Fruit fly (Drosophila melanogaster) whole organism, embryonic: ENCODE measurements around the gene CG32032.

Experiments
- Bteb2 ChIP-seq: fragments of 200-800 bp; sonication (Bioruptor generic); optimal IDR thresholded peaks from 2 replicates; lab custom pipeline; 2016; ENCODE audit warnings: missing biosample characterization, missing genetic modification characterization
- CG10209 ChIP-seq: fragments of 200-800 bp; sonication (Bioruptor generic); optimal IDR thresholded peaks from 3 replicates; lab custom pipeline; 2017; ENCODE audit warnings: missing biosample characterization, mild to moderate bottlenecking, missing genetic modification characterization, missing genetic modification reagents
- CG11696 ChIP-seq: fragments of 200-800 bp; sonication (Bioruptor generic); IDR thresholded peaks from 2 replicates; pipeline ENCODE4 v1.3.6; 2022; ENCODE audit warnings: missing biosample characterization, missing genetic modification characterization
- CG14014 ChIP-seq: fragments of 200-800 bp; sonication (Bioruptor generic); IDR thresholded peaks from 2 replicates; pipeline ENCODE4 v1.3.6; 2022; ENCODE audit warnings: missing biosample characterization, missing genetic modification characterization
- CG17385 ChIP-seq: fragments of 200-800 bp; sonication (Bioruptor generic); optimal IDR thresholded peaks from 3 replicates; lab custom pipeline; 2018; ENCODE audit warnings: missing biosample characterization, mild to moderate bottlenecking, missing genetic modification characterization
- CG3065 ChIP-seq: fragments of 200-800 bp; sonication (Bioruptor generic); optimal IDR thresholded peaks from 2 replicates; lab custom pipeline; 2016; ENCODE audit warnings: missing biosample characterization, missing genetic modification characterization
- CG3281 ChIP-seq: fragments of 200-800 bp; sonication (Bioruptor generic); optimal IDR thresholded peaks from 3 replicates; lab custom pipeline; 2017; ENCODE audit warnings: missing biosample characterization, mild to moderate bottlenecking, missing genetic modification characterization
- CG33557 ChIP-seq: fragments of 200-800 bp; sonication (Bioruptor generic); optimal IDR thresholded peaks from 2 replicates; lab custom pipeline; 2019; ENCODE audit warnings: missing biosample characterization, mild to moderate bottlenecking, missing genetic modification characterization, moderate library complexity
- CG34224 ChIP-seq: fragments of 200-800 bp; sonication (Bioruptor generic); IDR thresholded peaks from 3 replicates; pipeline ENCODE4 v1.3.6; 2022; ENCODE audit warnings: missing biosample characterization, missing genetic modification characterization; ENCODE audit not compliant: partially characterized antibody
- CG34376 ChIP-seq: fragments of 200-800 bp; sonication (Bioruptor generic); optimal IDR thresholded peaks from 2 replicates; lab custom pipeline; 2018; ENCODE audit warnings: missing biosample characterization, mild to moderate bottlenecking, missing genetic modification characterization
- CG4707 ChIP-seq: fragments of 200-800 bp; sonication (Bioruptor generic); optimal IDR thresholded peaks from 2 replicates; lab custom pipeline; 2018; ENCODE audit warnings: missing biosample characterization, mild to moderate bottlenecking, missing genetic modification characterization, moderate library complexity
- CG6175 ChIP-seq: fragments of 200-800 bp; sonication (Bioruptor generic); IDR thresholded peaks from 3 replicates; pipeline ENCODE4 v1.3.6; 2022; ENCODE audit warnings: missing biosample characterization, missing genetic modification characterization
- CG6765 ChIP-seq: fragments of 200-800 bp; sonication (Bioruptor generic); optimal IDR thresholded peaks from 3 replicates; lab custom pipeline; 2017; ENCODE audit warnings: missing biosample characterization, mild to moderate bottlenecking, missing genetic modification characterization
- CG7839 ChIP-seq: fragments of 200-800 bp; sonication (Bioruptor generic); optimal IDR thresholded peaks from 3 replicates; lab custom pipeline; 2018; ENCODE audit warnings: missing biosample characterization, mild to moderate bottlenecking, missing genetic modification characterization, moderate library complexity
- Dek ChIP-seq: fragments of 200-800 bp; sonication (Bioruptor generic); optimal IDR thresholded peaks from 3 replicates; lab custom pipeline; 2019; ENCODE audit warnings: missing biosample characterization, mild to moderate bottlenecking, missing genetic modification characterization, moderate library complexity
- Ets65A ChIP-seq: fragments of 200-800 bp; sonication (Bioruptor generic); peaks from one replicate; lab custom pipeline; 2016; ENCODE audit warnings: missing biosample characterization, missing genetic modification characterization
- Hr51 ChIP-seq, 2 experiments: fragments of 200-800 bp; sonication (Bioruptor generic); optimal IDR thresholded peaks; 2 replicates in 1 of 2; 3 replicates in 1 of 2; lab custom pipeline; 2016 to 2018; ENCODE audit warnings: missing biosample characterization in 2 of 2, missing genetic modification characterization in 2 of 2, mild to moderate bottlenecking in 1 of 2, moderate library complexity in 1 of 2
- Jarid2 ChIP-seq: fragments of 200-800 bp; sonication (Bioruptor generic); optimal IDR thresholded peaks from 3 replicates; lab custom pipeline; 2017; ENCODE audit warnings: mild to moderate bottlenecking, missing biosample characterization, missing genetic modification reagents, missing genetic modification characterization
- Lpt ChIP-seq: fragments of >200 bp; optimal IDR thresholded peaks from 2 replicates; lab custom pipeline; 2018; ENCODE audit warnings: missing biosample characterization, missing genetic modification characterization
- MBD-R2 ChIP-seq: fragments of 200-800 bp; sonication (Bioruptor generic); IDR thresholded peaks from 2 replicates; pipeline ENCODE4 v1.3.6; 2022; ENCODE audit warnings: missing biosample characterization, missing genetic modification characterization
- Pdp1 ChIP-seq, 2 experiments: fragments of 200-800 bp; sonication (Bioruptor generic); optimal IDR thresholded peaks; 3 replicates each; lab custom pipeline; 2016; ENCODE audit warnings: missing biosample characterization in 2 of 2, missing genetic modification characterization in 2 of 2, mild to moderate bottlenecking in 1 of 2, moderate library complexity in 1 of 2
- Stat92E ChIP-seq, 3 experiments: fragments of >200 bp in 2 of 3; fragments of 200-800 bp in 1 of 3; sonication (Bioruptor generic) in 1 of 3; optimal IDR thresholded peaks; 2 replicates each; lab custom pipeline; 2017 to 2019; ENCODE audit warnings: missing biosample characterization in 3 of 3, missing genetic modification characterization in 3 of 3, mild to moderate bottlenecking in 1 of 3, moderate library complexity in 1 of 3
- ab ChIP-seq: fragments of 200-800 bp; sonication (Bioruptor generic); optimal IDR thresholded peaks from 2 replicates; lab custom pipeline; 2016; ENCODE audit warnings: missing biosample characterization, missing genetic modification characterization
- abd-A ChIP-seq: fragments of 200-800 bp; sonication (Bioruptor generic); optimal IDR thresholded peaks from 3 replicates; lab custom pipeline; 2019; ENCODE audit warnings: missing biosample characterization, mild to moderate bottlenecking, missing genetic modification characterization, moderate library complexity
- al ChIP-seq: fragments of 200-800 bp; sonication (Bioruptor generic); IDR thresholded peaks from 2 replicates; pipeline ENCODE4 v1.3.6; 2022; ENCODE audit warnings: missing biosample characterization, missing genetic modification characterization
- crc ChIP-seq: fragments of 200-800 bp; sonication (Bioruptor generic); optimal IDR thresholded peaks from 2 replicates; lab custom pipeline; 2016; ENCODE audit warnings: missing biosample characterization, missing genetic modification characterization
- eve ChIP-seq, 2 experiments: fragments of >200 bp; optimal IDR thresholded peaks; 2 replicates each; lab custom pipeline; 2017; ENCODE audit warnings: missing biosample characterization in 2 of 2, missing genetic modification characterization in 2 of 2
- fd64A ChIP-seq: fragments of 200-800 bp; sonication (Bioruptor generic); optimal IDR thresholded peaks from 3 replicates; lab custom pipeline; 2018; ENCODE audit warnings: missing biosample characterization, mild to moderate bottlenecking, missing genetic modification characterization
- fd96Cb ChIP-seq: fragments of 200-800 bp; sonication (Bioruptor generic); optimal IDR thresholded peaks from 2 replicates; lab custom pipeline; 2018; ENCODE audit warnings: missing biosample characterization, mild to moderate bottlenecking, missing genetic modification characterization, moderate library complexity
- grau ChIP-seq: fragments of 200-800 bp; optimal IDR thresholded peaks from 3 replicates; lab custom pipeline; 2019; ENCODE audit warnings: missing biosample characterization, mild to moderate bottlenecking, missing genetic modification characterization, moderate library complexity
- hbn ChIP-seq: fragments of 200-800 bp; sonication (Bioruptor generic); IDR thresholded peaks from 2 replicates; pipeline ENCODE4 v1.3.6; 2022; ENCODE audit warnings: missing biosample characterization, missing genetic modification characterization; ENCODE audit not compliant: partially characterized antibody
- her ChIP-seq: fragments of 200-800 bp; sonication (Bioruptor generic); optimal IDR thresholded peaks from 2 replicates; lab custom pipeline; 2016; ENCODE audit warnings: missing biosample characterization, missing genetic modification characterization
- ind ChIP-seq: fragments of 200-800 bp; sonication (Bioruptor generic); optimal IDR thresholded peaks from 3 replicates; lab custom pipeline; 2016; ENCODE audit warnings: missing biosample characterization, missing genetic modification characterization
- insv ChIP-seq, 2 experiments: fragments of 200-800 bp; sonication (Bioruptor generic); optimal IDR thresholded peaks; 3 replicates each; lab custom pipeline; 2016 to 2018; ENCODE audit warnings: missing biosample characterization in 2 of 2, missing genetic modification characterization in 2 of 2
- mirr ChIP-seq: fragments of 200-800 bp; sonication (Bioruptor generic); optimal IDR thresholded peaks from 3 replicates; lab custom pipeline; 2018; ENCODE audit warnings: missing biosample characterization, mild to moderate bottlenecking, missing genetic modification characterization
- nau ChIP-seq: fragments of 200-800 bp; sonication (Bioruptor generic); optimal IDR thresholded peaks from 3 replicates; lab custom pipeline; 2017; ENCODE audit warnings: missing biosample characterization, mild to moderate bottlenecking, missing genetic modification characterization, missing genetic modification reagents
- nerfin-1 ChIP-seq: fragments of 200-800 bp; sonication (Bioruptor generic); optimal IDR thresholded peaks from 3 replicates; lab custom pipeline; 2019; ENCODE audit warnings: missing biosample characterization, mild to moderate bottlenecking, missing genetic modification characterization, moderate library complexity
- onecut ChIP-seq: fragments of 200-800 bp; sonication (Bioruptor generic); IDR thresholded peaks from 2 replicates; pipeline ENCODE4 v1.3.6; 2022; ENCODE audit warnings: missing biosample characterization, missing genetic modification characterization
- scrt ChIP-seq: fragments of 200-800 bp; sonication (Bioruptor generic); optimal IDR thresholded peaks from 2 replicates; lab custom pipeline; 2018; ENCODE audit warnings: missing biosample characterization, mild to moderate bottlenecking, missing genetic modification characterization, moderate library complexity
- sens ChIP-seq: fragments of 200-800 bp; sonication (Bioruptor generic); peaks from one replicate; lab custom pipeline; 2016; ENCODE audit warnings: missing biosample characterization, missing genetic modification characterization
- sna ChIP-seq: fragments of 200-800 bp; sonication (Bioruptor generic); IDR thresholded peaks from 2 replicates; pipeline ENCODE4 v1.3.6; 2022; ENCODE audit warnings: missing biosample characterization, missing genetic modification characterization; ENCODE audit not compliant: partially characterized antibody
- sob ChIP-seq: fragments of 200-800 bp; sonication (Bioruptor generic); IDR thresholded peaks from 2 replicates; pipeline ENCODE4 v1.3.6; 2022; ENCODE audit warnings: missing biosample characterization, missing genetic modification characterization
- ssp ChIP-seq: fragments of 200-800 bp; sonication (Bioruptor generic); IDR thresholded peaks from 2 replicates; pipeline ENCODE4 v1.3.6; 2022; ENCODE audit warnings: missing biosample characterization, missing genetic modification characterization
- tin ChIP-seq: fragments of 200-800 bp; sonication (Bioruptor generic); optimal IDR thresholded peaks from 3 replicates; lab custom pipeline; 2016; ENCODE audit warnings: missing biosample characterization, missing genetic modification characterization
- yki ChIP-seq: fragments of >200 bp; optimal IDR thresholded peaks from 3 replicates; lab custom pipeline; 2018
- z ChIP-seq: fragments of 200-800 bp; sonication (Bioruptor generic); IDR thresholded peaks from 3 replicates; pipeline ENCODE4 v1.3.6; 2022; ENCODE audit warnings: missing biosample characterization, missing genetic modification characterization
- zen ChIP-seq: fragments of 200-800 bp; sonication (Bioruptor generic); optimal IDR thresholded peaks from 3 replicates; lab custom pipeline; 2018; ENCODE audit warnings: missing biosample characterization, mild to moderate bottlenecking, missing genetic modification characterization, moderate library complexity
- zen2 ChIP-seq: fragments of 200-800 bp; sonication (Bioruptor generic); IDR thresholded peaks from 3 replicates; pipeline ENCODE4 v1.3.6; 2022; ENCODE audit warnings: missing biosample characterization, missing genetic modification characterization; ENCODE audit not compliant: partially characterized antibody

CG32032 gene

DNA sequence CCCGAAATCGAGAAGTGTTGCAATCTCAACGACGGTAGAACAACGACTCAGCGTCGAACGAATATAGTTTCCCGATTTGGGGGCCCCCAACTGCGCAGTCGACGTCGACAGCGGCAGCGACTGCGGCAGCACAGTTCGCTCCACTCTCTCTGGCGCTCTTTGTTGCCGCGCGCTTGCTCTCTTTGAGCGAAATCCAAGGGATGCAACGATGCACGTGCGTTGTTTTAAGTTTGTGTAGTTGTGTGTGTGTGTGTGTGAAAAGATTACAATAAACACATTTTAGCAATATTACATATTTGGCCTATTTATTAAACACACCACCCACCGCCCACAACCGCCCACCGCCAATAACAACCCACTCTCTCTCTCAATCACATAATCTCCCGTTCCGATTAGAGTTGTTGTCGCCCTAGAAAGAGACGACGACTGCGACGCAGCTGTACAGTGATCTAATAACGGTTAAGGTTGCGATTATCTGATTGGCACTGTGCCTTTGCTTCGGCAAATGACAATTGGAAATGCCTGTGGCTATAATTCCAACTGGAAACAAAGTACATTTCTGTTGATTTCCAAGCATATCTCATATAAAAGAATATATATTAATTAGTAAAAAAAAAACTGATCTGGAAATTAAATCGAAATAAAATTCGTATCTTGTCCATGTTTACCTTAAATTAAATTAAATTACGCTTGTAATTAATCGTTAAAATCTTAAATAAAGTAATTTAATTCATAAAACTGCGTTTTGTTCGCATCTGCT lies 32.6 kb downstream of the CG32032 start (continued):
- TF ChIP-seq CG33557 (GFP tag; lab: Kevin White, UChicago): no peak
- peak; percentile 39 for TF ChIP-seq CG10209 (GFP tag; lab: Kevin White, UChicago)
- TF ChIP-seq her (GFP tag; lab: Kevin White, UChicago): no peak
- no peak for TF ChIP-seq fd96Cb (tag; lab: Kevin White, UChicago)
- no peak for TF ChIP-seq ab (GFP tag; lab: Kevin White, UChicago)
- peak; percentile 33 for TF ChIP-seq abd-A (tag; lab: Kevin White, UChicago)
- no peak for TF ChIP-seq nerfin-1 (tag; lab: Kevin White, UChicago)
- TF ChIP-seq CG3065 (GFP tag; lab: Kevin White, UChicago): no peak
- TF ChIP-seq eve (GFP tag; optimal IDR thresholded peaks at IDR 0.05; lab: Kevin White, UChicago): peak in 1 of 2 experiments; percentile 73
- TF ChIP-seq crc (GFP tag; lab: Kevin White, UChicago): no peak
- TF ChIP-seq Jarid2 (GFP tag; lab: Kevin White, UChicago): no peak
- TF ChIP-seq zen (tag; lab: Kevin White, UChicago): peak; percentile 65
- no peak for TF ChIP-seq Lpt (GFP tag; lab: Kevin White, UChicago)
- TF ChIP-seq Pdp1 (GFP tag; optimal IDR thresholded peaks at IDR 0.05; lab: Kevin White, UChicago): peak in 1 of 2 experiments; percentile 41
- TF ChIP-seq zen2 (GFP tag; lab: Robert Waterston, UW): 0 out of 3 replicates have a peak, but pooled peaks have one; percentile 52
- TF ChIP-seq sens (GFP tag; lab: Kevin White, UChicago): peak; percentile 84
- no peak for TF ChIP-seq tin (GFP tag; lab: Kevin White, UChicago)
- TF ChIP-seq onecut (GFP tag; lab: Robert Waterston, UW): peak; percentile 6; the same call in 1 of the 2 replicates
- TF ChIP-seq CG3281 (GFP tag; lab: Kevin White, UChicago): peak; percentile 2
- peak in 1 of 2 experiments; percentile 43 for TF ChIP-seq Hr51 (GFP tag; optimal IDR thresholded peaks at IDR 0.05; lab: Kevin White, UChicago)
- no peak for TF ChIP-seq nau (GFP tag; lab: Kevin White, UChicago)
- peak; percentile 47 for TF ChIP-seq CG14014
- peak; percentile 5 for TF ChIP-seq CG17385 (GFP tag; lab: Kevin White, UChicago)
- no peak for TF ChIP-seq CG11696
- peak; percentile 4 for TF ChIP-seq Dek (tag; lab: Kevin White, UChicago)
- TF ChIP-seq CG6765 (GFP tag; lab: Kevin White, UChicago): peak; percentile 23
- no peak for TF ChIP-seq sob (GFP tag; lab: Robert Waterston, UW)
- peak; percentile 55; the same call in 1 of the 2 replicates for TF ChIP-seq sna (GFP tag; lab: Robert Waterston, UW)
- peak; percentile 20 for TF ChIP-seq CG34376 (GFP tag; lab: Kevin White, UChicago)
- peak; percentile 43 for TF ChIP-seq CG7839 (tag; lab: Kevin White, UChicago)
- TF ChIP-seq mirr (GFP tag; lab: Kevin White, UChicago): peak; percentile 74
- TF ChIP-seq CG4707 (GFP tag; lab: Kevin White, UChicago): no peak
- TF ChIP-seq insv (GFP tag; optimal IDR thresholded peaks at IDR 0.05; lab: Kevin White, UChicago): peak; percentile 28 to 94
- peak; percentile 26 for TF ChIP-seq ind (GFP tag; lab: Kevin White, UChicago)
- no peak; the same call in 2 of the 3 replicates for TF ChIP-seq CG6175 (GFP tag; lab: Robert Waterston, UW)
- TF ChIP-seq grau (tag; lab: Kevin White, UChicago): peak; percentile 43
- TF ChIP-seq ssp (GFP tag; lab: Robert Waterston, UW): no peak
- peak; percentile 49; the same call in 1 of the 3 replicates for TF ChIP-seq CG34224 (GFP tag; lab: Robert Waterston, UW)
- no peak for TF ChIP-seq Stat92E (GFP tag; optimal IDR thresholded peaks at IDR 0.05; lab: Kevin White, UChicago)
- TF ChIP-seq yki: peak; percentile 87
- peak; percentile 84 for TF ChIP-seq z (GFP tag; lab: Robert Waterston, UW)
- no peak for TF ChIP-seq Bteb2 (GFP tag; lab: Kevin White, UChicago)
- TF ChIP-seq MBD-R2 (GFP tag; lab: Robert Waterston, UW): no peak
- peak; percentile 31; the same call in 1 of the 2 replicates for TF ChIP-seq hbn (GFP tag; lab: Robert Waterston, UW)
- peak; percentile 12 for TF ChIP-seq fd64A (GFP tag; lab: Kevin White, UChicago)
- TF ChIP-seq scrt (GFP tag; lab: Kevin White, UChicago): peak; percentile 21
- no peak for TF ChIP-seq Ets65A (GFP tag; lab: Kevin White, UChicago)
- TF ChIP-seq al (GFP tag; lab: Robert Waterston, UW): peak; percentile 4; the same call in 1 of the 2 replicates
